Worm (Caenorhabditis elegans): ENCODE data around the gene egl-27.

ce11 chrII:6847917-6848379, 13.1 kb downstream of the egl-27 start, which contains the start of gene tbc-6:
- TF ChIP-seq ces-1 (GFP tag; optimal IDR thresholded peaks at IDR 0.05) (no peak), unc-62 (GFP tag; optimal IDR thresholded peaks at IDR 0.05 in 1 of 2) (peak in 1 of 2 experiments; percentile 84), unc-62 (tag; optimal IDR thresholded peaks at IDR 0.05) (no peak), snpc-1.2 (GFP tag; IDR thresholded peaks at IDR 0.05) (no peak), skn-1 (tag; optimal IDR thresholded peaks at IDR 0.05) (no peak), Y75B8A.6 (GFP tag; IDR thresholded peaks at IDR 0.05) (no peak), aly-2 (tag; optimal IDR thresholded peaks at IDR 0.05) (peak; percentile 93), nhr-77 (tag; optimal IDR thresholded peaks at IDR 0.05) (peak; percentile 4), nhr-25 (tag; optimal IDR thresholded peaks at IDR 0.05; ENCODE audit: borderline replicate concordance, insufficient read depth) (no peak), daf-12 (tag; optimal IDR thresholded peaks at IDR 0.05) (no peak)

All from whole organism, L4 larva.